Fruit fly (Drosophila melanogaster) whole organism, wandering third instar larva: Measurements from ENCODE around the gene CG31817.

Experiments
- Abd-B ChIP-seq: fragments of >200 bp; optimal IDR thresholded peaks from 2 replicates; lab custom pipeline; 2017; ENCODE audit warnings: missing biosample characterization, missing genetic modification characterization
- CG32264 ChIP-seq: fragments of 200-800 bp; sonication (Bioruptor generic); optimal IDR thresholded peaks from 2 replicates; lab custom pipeline; 2016; ENCODE audit warnings: missing biosample characterization, missing genetic modification characterization
- CG9705 ChIP-seq: fragments of 200-800 bp; sonication (Bioruptor generic); optimal IDR thresholded peaks from 2 replicates; lab custom pipeline; 2018; ENCODE audit warnings: missing biosample characterization, mild to moderate bottlenecking, missing genetic modification characterization
- CrebA ChIP-seq: fragments of 200-800 bp; sonication (Bioruptor generic); optimal IDR thresholded peaks from 2 replicates; lab custom pipeline; 2016; ENCODE audit warnings: missing biosample characterization, mild to moderate bottlenecking, missing genetic modification characterization, borderline replicate concordance
- Dfd ChIP-seq: fragments of >200 bp; optimal IDR thresholded peaks from 2 replicates; lab custom pipeline; 2017; ENCODE audit warnings: missing biosample characterization, missing genetic modification characterization
- Dif ChIP-seq: fragments of 200-275, 200-300 bp; sonication (Bioruptor generic); optimal IDR thresholded peaks from 2 replicates; lab custom pipeline; 2018; ENCODE audit warnings: missing biosample characterization, missing genetic modification characterization; ENCODE audit not compliant: partially characterized antibody
- GATAd ChIP-seq: sonication (Bioruptor generic); optimal IDR thresholded peaks from 2 replicates; lab custom pipeline; 2016; ENCODE audit warnings: missing biosample characterization, missing genetic modification characterization
- HLH106 ChIP-seq: fragments of 200-800 bp; optimal IDR thresholded peaks from 3 replicates; lab custom pipeline; 2019; ENCODE audit warnings: missing biosample characterization, mild to moderate bottlenecking, missing genetic modification characterization, moderate library complexity
- Hnf4 ChIP-seq: fragments of 200-800 bp; sonication (Bioruptor generic); optimal IDR thresholded peaks from 2 replicates; lab custom pipeline; 2016; ENCODE audit warnings: missing biosample characterization, mild to moderate bottlenecking, missing genetic modification characterization
- Hr78 ChIP-seq: fragments of >200 bp; optimal IDR thresholded peaks from 2 replicates; lab custom pipeline; 2017; ENCODE audit warnings: missing biosample characterization, missing genetic modification characterization
- Hr83 ChIP-seq: fragments of 200-300 bp; sonication (Bioruptor generic); optimal IDR thresholded peaks from 2 replicates; lab custom pipeline; 2016; ENCODE audit warnings: missing biosample characterization, mild to moderate bottlenecking, missing genetic modification characterization, moderate library complexity; ENCODE audit not compliant: poor library complexity, severe bottlenecking
- Jra ChIP-seq: sonication (Bioruptor generic); optimal IDR thresholded peaks from 2 replicates; lab custom pipeline; 2016; ENCODE audit warnings: missing biosample characterization, missing genetic modification characterization
- Mio ChIP-seq: sonication (Bioruptor generic); optimal IDR thresholded peaks from 2 replicates; lab custom pipeline; 2016; ENCODE audit warnings: missing biosample characterization, missing genetic modification characterization
- Myc ChIP-seq: fragments of >200 bp; optimal IDR thresholded peaks from 2 replicates; lab custom pipeline; 2017
- N ChIP-seq: fragments of >200 bp; optimal IDR thresholded peaks from 2 replicates; lab custom pipeline; 2018; ENCODE audit warnings: missing biosample characterization, missing external identifiers, missing genetic modification characterization
- OdsH ChIP-seq: fragments of 200-800 bp; sonication (Bioruptor generic); optimal IDR thresholded peaks from 2 replicates; lab custom pipeline; 2016; ENCODE audit warnings: missing biosample characterization, mild to moderate bottlenecking, missing genetic modification characterization
- Rel ChIP-seq, 2 experiments: fragments of 200-800 bp; sonication (Bioruptor generic) in 1 of 2; optimal IDR thresholded peaks; 2 replicates in 1 of 2; 3 replicates in 1 of 2; lab custom pipeline; 2016 to 2019; ENCODE audit warnings: mild to moderate bottlenecking in 2 of 2, missing biosample characterization in 2 of 2, missing genetic modification characterization in 2 of 2, moderate library complexity in 1 of 2
- Sp1 ChIP-seq: fragments of 200-800 bp; sonication (Bioruptor generic); optimal IDR thresholded peaks from 3 replicates; lab custom pipeline; 2019; ENCODE audit warnings: missing biosample characterization, mild to moderate bottlenecking, missing genetic modification characterization, moderate library complexity
- Vsx2 ChIP-seq: fragments of 200-300, 225-300 bp; sonication (Bioruptor generic); optimal IDR thresholded peaks from 2 replicates; lab custom pipeline; 2018; ENCODE audit warnings: missing biosample characterization, missing genetic modification characterization; ENCODE audit not compliant: partially characterized antibody
- br ChIP-seq: fragments of 200-800 bp; sonication (Bioruptor generic); optimal IDR thresholded peaks from 2 replicates; lab custom pipeline; 2016; ENCODE audit warnings: missing biosample characterization, missing genetic modification characterization
- brk ChIP-seq: fragments of 200-800 bp; sonication (Bioruptor generic); optimal IDR thresholded peaks from 2 replicates; lab custom pipeline; 2016; ENCODE audit warnings: missing biosample characterization, mild to moderate bottlenecking, missing genetic modification characterization
- dl ChIP-seq, 2 experiments: fragments of 175-275, 200-275 bp in 1 of 2; fragments of 200-275 bp in 1 of 2; sonication (Bioruptor generic); optimal IDR thresholded peaks; lab custom pipeline; 2018; ENCODE audit warnings: mild to moderate bottlenecking in 2 of 2, missing biosample characterization in 2 of 2, missing genetic modification characterization in 2 of 2, moderate library complexity in 2 of 2; ENCODE audit not compliant: partially characterized antibody in 2 of 2, insufficient read depth in 1 of 2
- dmrt93B ChIP-seq: fragments of 200-800 bp; sonication (Bioruptor generic); optimal IDR thresholded peaks from 2 replicates; lab custom pipeline; 2018; ENCODE audit warnings: missing biosample characterization, mild to moderate bottlenecking, missing genetic modification characterization
- dsf ChIP-seq: sonication (Bioruptor generic); optimal IDR thresholded peaks from 2 replicates; lab custom pipeline; 2016; ENCODE audit warnings: missing biosample characterization, missing genetic modification characterization, borderline replicate concordance
- ey ChIP-seq: fragments of 200-800 bp; sonication (Bioruptor generic); optimal IDR thresholded peaks from 2 replicates; lab custom pipeline; 2016; ENCODE audit warnings: missing biosample characterization, missing genetic modification characterization
- foxo ChIP-seq, 2 experiments: fragments of 200-800 bp; sonication (Bioruptor generic); optimal IDR thresholded peaks; 2 replicates in 1 of 2; 3 replicates in 1 of 2; lab custom pipeline; 2016 to 2017; ENCODE audit warnings: missing biosample characterization in 2 of 2, missing genetic modification characterization in 2 of 2
- fru ChIP-seq: fragments of 200-800 bp; sonication (Bioruptor generic); optimal IDR thresholded peaks from 3 replicates; lab custom pipeline; 2016; ENCODE audit warnings: missing biosample characterization, mild to moderate bottlenecking, missing genetic modification characterization
- h ChIP-seq: fragments of 200-800 bp; sonication (Bioruptor generic); optimal IDR thresholded peaks from 3 replicates; lab custom pipeline; 2016; ENCODE audit warnings: missing biosample characterization, mild to moderate bottlenecking, missing genetic modification characterization
- jim ChIP-seq: fragments of 175-275, 200-325 bp; sonication (Bioruptor generic); optimal IDR thresholded peaks from 2 replicates; lab custom pipeline; 2016; ENCODE audit warnings: missing biosample characterization, mild to moderate bottlenecking, missing genetic modification characterization
- lola ChIP-seq: fragments of >200 bp; optimal IDR thresholded peaks from 2 replicates; lab custom pipeline; 2017; ENCODE audit warnings: missing biosample characterization, missing genetic modification characterization
- pan ChIP-seq: fragments of >200 bp; optimal IDR thresholded peaks from 2 replicates; lab custom pipeline; 2017
- psq ChIP-seq: fragments of 200-800 bp; sonication (Bioruptor generic); optimal IDR thresholded peaks from 3 replicates; lab custom pipeline; 2017; ENCODE audit warnings: missing biosample characterization, mild to moderate bottlenecking, missing genetic modification characterization, moderate library complexity
- rgr ChIP-seq: fragments of 200-800 bp; sonication (Bioruptor generic); optimal IDR thresholded peaks from 3 replicates; lab custom pipeline; 2016; ENCODE audit warnings: missing biosample characterization, mild to moderate bottlenecking, missing genetic modification characterization
- sage ChIP-seq: fragments of 200-800 bp; sonication (Bioruptor generic); optimal IDR thresholded peaks from 2 replicates; lab custom pipeline; 2016; ENCODE audit warnings: missing biosample characterization, mild to moderate bottlenecking, missing genetic modification characterization
- sv ChIP-seq: fragments of 200-800 bp; sonication (Bioruptor generic); optimal IDR thresholded peaks from 3 replicates; lab custom pipeline; 2016; ENCODE audit warnings: missing biosample characterization, missing genetic modification characterization
- tai ChIP-seq: sonication (Bioruptor generic); optimal IDR thresholded peaks from 2 replicates; lab custom pipeline; 2016; ENCODE audit warnings: missing biosample characterization, missing genetic modification characterization
- usp ChIP-seq: fragments of >200 bp; optimal IDR thresholded peaks from 2 replicates; lab custom pipeline; 2017; ENCODE audit warnings: missing biosample characterization, missing genetic modification characterization
- woc ChIP-seq: sonication (Bioruptor generic); optimal IDR thresholded peaks from 2 replicates; lab custom pipeline; 2016; ENCODE audit warnings: missing biosample characterization, mild to moderate bottlenecking, missing genetic modification characterization

CG31817 gene

dm6 chr2L:16287602-16288392, 49.9 kb downstream of the CG31817 start, which contains the start of the genes crp and pkaap (continued):
- no peak for TF ChIP-seq lola
- TF ChIP-seq Jra (GFP tag; lab: Kevin White, UChicago) = peak; percentile 85
- TF ChIP-seq Mio (GFP tag; lab: Kevin White, UChicago) = peak; percentile 53

- TF ChIP-seq dl (GFP tag; optimal IDR thresholded peaks at IDR 0.05; lab: Kevin White, UChicago; ENCODE audit: insufficient read depth in 1 of 2, partially characterized antibody in 2 of 2) = peak in 1 of 2 experiments; percentile 18
- no peak for TF ChIP-seq Myc
Measured at dm6 chr2L:16287006-16287601, 50.6 kb downstream of the CG31817 start.

DNA sequence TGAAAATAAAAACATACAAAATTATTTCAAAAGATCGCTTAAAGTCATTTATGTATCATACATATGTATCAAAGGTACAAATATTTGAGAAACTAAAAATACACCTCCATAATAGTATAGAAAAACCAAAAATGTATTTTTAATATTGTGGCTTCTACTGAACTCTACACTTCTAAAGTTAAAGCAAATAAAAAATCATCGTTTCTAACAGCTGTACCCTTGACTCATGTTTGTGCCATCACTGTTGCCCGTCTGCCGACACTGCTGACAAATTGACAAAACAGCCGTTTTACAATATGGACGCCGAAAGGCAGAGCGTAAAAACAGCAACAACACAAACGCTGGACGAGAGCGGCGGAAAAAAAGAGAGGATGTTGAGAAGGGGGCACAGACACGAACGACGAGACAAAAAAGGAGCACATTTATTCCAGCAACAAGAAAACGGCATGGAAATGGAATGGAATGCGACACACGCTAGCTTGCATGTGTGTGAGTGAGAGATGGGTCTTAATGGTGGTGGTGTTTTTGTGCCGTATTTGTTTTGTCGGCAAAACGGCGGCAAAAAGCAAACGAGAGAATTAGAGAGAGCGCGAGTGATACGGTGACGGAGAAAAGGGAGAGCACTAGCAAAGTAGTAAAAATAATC, 51.2 kb downstream of the CG31817 start:
- TF ChIP-seq Jra (GFP tag; lab: Kevin White, UChicago) (peak; percentile 50), woc (GFP tag; lab: Kevin White, UChicago) (no peak), foxo (GFP tag; optimal IDR thresholded peaks at IDR 0.05; lab: Kevin White, UChicago) (peak; percentile 61 to 74), pan (lab: Kevin White, UChicago) (no peak), sv (GFP tag; lab: Kevin White, UChicago) (peak; percentile 41), Dfd (GFP tag; lab: Kevin White, UChicago) (no peak), h (GFP tag; lab: Kevin White, UChicago) (peak; percentile 63), OdsH (peak; percentile 47), fru (peak; percentile 69), Sp1 (peak; percentile 51), rgr (GFP tag; lab: Kevin White, UChicago) (peak; percentile 70), Vsx2 (GFP tag; lab: Kevin White, UChicago) (no peak), br (GFP tag; lab: Kevin White, UChicago) (peak; percentile 72), Abd-B (no peak), brk (GFP tag; lab: Kevin White, UChicago) (peak; percentile 72), CG9705 (GFP tag; lab: Kevin White, UChicago) (no peak), dsf (GFP tag; lab: Kevin White, UChicago) (peak; percentile 42), dl (GFP tag; optimal IDR thresholded peaks at IDR 0.05; lab: Kevin White, UChicago; ENCODE audit: insufficient read depth in 1 of 2, partially characterized antibody in 2 of 2) (peak; percentile 53 to 72), tai (no peak), lola (no peak), Dif (GFP tag; lab: Kevin White, UChicago) (peak; percentile 82), Rel (GFP tag; optimal IDR thresholded peaks at IDR 0.05; lab: Kevin White, UChicago) (no peak), Rel (tag; optimal IDR thresholded peaks at IDR 0.05; lab: Kevin White, UChicago) (peak; percentile 44), jim (GFP tag; lab: Kevin White, UChicago) (no peak), CrebA (GFP tag; lab: Kevin White, UChicago) (peak; percentile 86), psq (peak; percentile 93), sage (peak; percentile 70), dmrt93B (GFP tag; lab: Kevin White, UChicago) (peak; percentile 21), Myc (no peak), Hr83 (peak; percentile 57), N (no peak), ey (GFP tag; lab: Kevin White, UChicago) (peak; percentile 46), Hr78 (no peak), CG32264 (GFP tag; lab: Kevin White, UChicago) (peak; percentile 40), usp (GFP tag; lab: Kevin White, UChicago) (no peak), Mio (GFP tag; lab: Kevin White, UChicago) (no peak), HLH106 (tag; lab: Kevin White, UChicago) (peak; percentile 59), Hnf4 (GFP tag; lab: Kevin White, UChicago) (peak; percentile 17), GATAd (no peak)
